Fruit fly (Drosophila melanogaster) whole organism, embryonic: ENCODE data around the gene CG10834.
A peak's percentile ranks its signal among the peaks of the same experiment; 100 is the strongest.

Experiments
- Ada2b ChIP-seq: fragments of 200-800 bp; sonication (Bioruptor generic); IDR thresholded peaks from 2 replicates; pipeline ENCODE4 v1.3.6; 2022; ENCODE audit warnings: missing biosample characterization, missing genetic modification characterization
- B-H1 ChIP-seq: fragments of 200-800 bp; sonication (Bioruptor generic); IDR thresholded peaks from 3 replicates; pipeline ENCODE4 v1.3.6; 2022; ENCODE audit warnings: missing biosample characterization, missing genetic modification characterization
- CG10366 ChIP-seq: fragments of 200-800 bp; sonication (Bioruptor generic); IDR thresholded peaks from 2 replicates; pipeline ENCODE4 v1.3.6; 2022; ENCODE audit warnings: missing biosample characterization, missing genetic modification characterization
- CG10979 ChIP-seq: fragments of 200-800 bp; sonication (Bioruptor generic); optimal IDR thresholded peaks from 2 replicates; lab custom pipeline; 2018; ENCODE audit warnings: missing biosample characterization, mild to moderate bottlenecking, missing genetic modification characterization, moderate library complexity
- CG17612 ChIP-seq: fragments of 200-800 bp; sonication (Bioruptor generic); IDR thresholded peaks from 2 replicates; pipeline ENCODE4 v1.3.6; 2022; ENCODE audit warnings: missing biosample characterization, missing genetic modification characterization
- CG1792 ChIP-seq: fragments of 200-800 bp; sonication (Bioruptor generic); optimal IDR thresholded peaks from 2 replicates; lab custom pipeline; 2016; ENCODE audit warnings: missing biosample characterization, missing genetic modification characterization
- CG2199 ChIP-seq: fragments of 200-800 bp; sonication (Bioruptor generic); IDR thresholded peaks from 3 replicates; pipeline ENCODE4 v1.3.6; 2022; ENCODE audit warnings: missing biosample characterization, missing genetic modification characterization
- CG30020 ChIP-seq: fragments of 200-800 bp; optimal IDR thresholded peaks from 2 replicates; lab custom pipeline; 2019; ENCODE audit warnings: missing biosample characterization, mild to moderate bottlenecking, missing genetic modification characterization, moderate library complexity
- CG31224 ChIP-seq: fragments of 200-800 bp; sonication (Bioruptor generic); IDR thresholded peaks from 2 replicates; pipeline ENCODE4 v1.3.6; 2022; ENCODE audit warnings: missing biosample characterization, missing genetic modification characterization
- CG4707 ChIP-seq: fragments of 200-800 bp; sonication (Bioruptor generic); optimal IDR thresholded peaks from 2 replicates; lab custom pipeline; 2018; ENCODE audit warnings: missing biosample characterization, mild to moderate bottlenecking, missing genetic modification characterization, moderate library complexity
- CG4820 ChIP-seq: fragments of 200-800 bp; sonication (Bioruptor generic); optimal IDR thresholded peaks from 3 replicates; lab custom pipeline; 2016; ENCODE audit warnings: missing biosample characterization, missing genetic modification characterization
- CG4854 ChIP-seq: fragments of 200-800 bp; sonication (Bioruptor generic); optimal IDR thresholded peaks from 2 replicates; lab custom pipeline; 2016; ENCODE audit warnings: missing biosample characterization, missing genetic modification characterization, inconsistent platforms
- CG7357 ChIP-seq: fragments of 200-800 bp; sonication (Bioruptor generic); IDR thresholded peaks from 3 replicates; pipeline ENCODE4 v1.3.6; 2022; ENCODE audit warnings: missing biosample characterization, missing genetic modification characterization
- CG7372 ChIP-seq: fragments of 200-800 bp; sonication (Bioruptor generic); IDR thresholded peaks from 2 replicates; pipeline ENCODE4 v1.3.6; 2022; ENCODE audit warnings: missing biosample characterization, missing genetic modification characterization
- CG7963 ChIP-seq: fragments of 200-800 bp; sonication (Bioruptor generic); IDR thresholded peaks from 3 replicates; pipeline ENCODE4 v1.3.6; 2022; ENCODE audit warnings: missing biosample characterization, missing genetic modification characterization; ENCODE audit not compliant: partially characterized antibody
- CG8089 ChIP-seq: fragments of 200-800 bp; sonication (Bioruptor generic); optimal IDR thresholded peaks from 3 replicates; lab custom pipeline; 2016; ENCODE audit warnings: missing biosample characterization, missing genetic modification characterization
- CG8290 ChIP-seq, 3 experiments: fragments of 200-800 bp; sonication (Bioruptor generic); optimal IDR thresholded peaks; 2 replicates each; lab custom pipeline; 2016 to 2019; ENCODE audit warnings: missing biosample characterization in 3 of 3, missing genetic modification characterization in 3 of 3, mild to moderate bottlenecking in 2 of 3, moderate library complexity in 1 of 3
- CG9609 ChIP-seq: fragments of 200-800 bp; sonication (Bioruptor generic); optimal IDR thresholded peaks from 3 replicates; lab custom pipeline; 2016; ENCODE audit warnings: missing biosample characterization, missing genetic modification characterization
- Dll ChIP-seq: fragments of 200-800 bp; sonication (Bioruptor generic); IDR thresholded peaks from 4 replicates; pipeline ENCODE4 v1.3.6; 2022; ENCODE audit warnings: missing biosample characterization, missing genetic modification characterization; ENCODE audit not compliant: partially characterized antibody
- Elba2 ChIP-seq: fragments of 200-800 bp; sonication (Bioruptor generic); optimal IDR thresholded peaks from 3 replicates; lab custom pipeline; 2016; ENCODE audit warnings: missing biosample characterization, missing genetic modification characterization
- Fer1 ChIP-seq: fragments of 200-800 bp; sonication (Bioruptor generic); optimal IDR thresholded peaks from 2 replicates; lab custom pipeline; 2017; ENCODE audit warnings: missing biosample characterization, mild to moderate bottlenecking, missing genetic modification characterization
- Hmr ChIP-seq: fragments of 200-800 bp; sonication (Bioruptor generic); optimal IDR thresholded peaks from 3 replicates; lab custom pipeline; 2017; ENCODE audit warnings: mild to moderate bottlenecking, missing biosample characterization, missing genetic modification reagents, missing genetic modification characterization
- Meics ChIP-seq: fragments of 200-800 bp; sonication (Bioruptor generic); optimal IDR thresholded peaks from 2 replicates; lab custom pipeline; 2017; ENCODE audit warnings: missing biosample characterization, mild to moderate bottlenecking, missing genetic modification characterization
- Nf-YC ChIP-seq: fragments of 200-800 bp; optimal IDR thresholded peaks from 3 replicates; lab custom pipeline; 2019; ENCODE audit warnings: missing biosample characterization, mild to moderate bottlenecking, missing genetic modification characterization, moderate library complexity
- NfI ChIP-seq: fragments of 200-800 bp; sonication (Bioruptor generic); optimal IDR thresholded peaks from 3 replicates; lab custom pipeline; 2018; ENCODE audit warnings: missing biosample characterization, mild to moderate bottlenecking, missing genetic modification characterization, moderate library complexity
- Six4 ChIP-seq: fragments of 200-800 bp; sonication (Bioruptor generic); optimal IDR thresholded peaks from 2 replicates; lab custom pipeline; 2016; ENCODE audit warnings: missing biosample characterization, missing genetic modification characterization
- ato ChIP-seq: fragments of 200-800 bp; sonication (Bioruptor generic); IDR thresholded peaks from 2 replicates; pipeline ENCODE4 v1.3.6; 2022; ENCODE audit warnings: missing biosample characterization, missing genetic modification characterization; ENCODE audit not compliant: partially characterized antibody
- croc ChIP-seq: fragments of 200-800 bp; sonication (Bioruptor generic); conservative IDR thresholded peaks from 3 replicates; pipeline ENCODE4 v1.3.6; 2022; ENCODE audit warnings: missing biosample characterization, missing genetic modification characterization
- cwo ChIP-seq: fragments of 200-800 bp; sonication (Bioruptor generic); optimal IDR thresholded peaks from 3 replicates; lab custom pipeline; 2017; ENCODE audit warnings: missing biosample characterization, missing genetic modification characterization, mild to moderate bottlenecking, moderate library complexity, missing genetic modification reagents
- emc ChIP-seq: fragments of 200-800 bp; sonication (Bioruptor generic); optimal IDR thresholded peaks from 2 replicates; lab custom pipeline; 2016; ENCODE audit warnings: missing biosample characterization, missing genetic modification characterization
- fd96Cb ChIP-seq: fragments of 200-800 bp; sonication (Bioruptor generic); optimal IDR thresholded peaks from 2 replicates; lab custom pipeline; 2018; ENCODE audit warnings: missing biosample characterization, mild to moderate bottlenecking, missing genetic modification characterization, moderate library complexity
- ftz-f1 ChIP-seq: fragments of 200-800 bp; sonication (Bioruptor generic); optimal IDR thresholded peaks from 2 replicates; lab custom pipeline; 2016; ENCODE audit warnings: missing biosample characterization, missing genetic modification characterization
- gsb ChIP-seq: fragments of 200-800 bp; sonication (Bioruptor generic); IDR thresholded peaks from 2 replicates; pipeline ENCODE4 v1.3.6; 2022; ENCODE audit warnings: missing biosample characterization, missing genetic modification characterization
- ind ChIP-seq: fragments of 200-800 bp; sonication (Bioruptor generic); optimal IDR thresholded peaks from 3 replicates; lab custom pipeline; 2016; ENCODE audit warnings: missing biosample characterization, missing genetic modification characterization
- insv ChIP-seq, 2 experiments: fragments of 200-800 bp; sonication (Bioruptor generic); optimal IDR thresholded peaks; 3 replicates each; lab custom pipeline; 2016 to 2018; ENCODE audit warnings: missing biosample characterization in 2 of 2, missing genetic modification characterization in 2 of 2
- klu ChIP-seq: fragments of 200-800 bp; sonication (Bioruptor generic); IDR thresholded peaks from 2 replicates; pipeline ENCODE4 v1.3.6; 2022; ENCODE audit warnings: missing biosample characterization, missing genetic modification characterization
- lov ChIP-seq, 2 experiments: fragments of 200-800 bp in 1 of 2; fragments of >200 bp in 1 of 2; sonication (Bioruptor generic) in 1 of 2; IDR thresholded peaks in 1 of 2; optimal IDR thresholded peaks in 1 of 2; 2 replicates in 1 of 2; 3 replicates in 1 of 2; pipeline versions ENCODE4 v1.3.6 to Lab custom; 2017 to 2022; ENCODE audit warnings: missing biosample characterization in 1 of 2, missing genetic modification characterization in 1 of 2
- pan ChIP-seq, 4 experiments: fragments of >200 bp in 3 of 4; fragments of 200-800 bp in 1 of 4; sonication (Bioruptor generic) in 1 of 4; optimal IDR thresholded peaks in 3 of 4; IDR thresholded peaks in 1 of 4; 2 replicates each; pipeline versions ENCODE4 v1.3.6 to Lab custom; 2017 to 2022; ENCODE audit warnings: missing biosample characterization in 2 of 4, missing genetic modification characterization in 2 of 4, mixed read lengths in 1 of 4
- row ChIP-seq: fragments of 200-800 bp; sonication (Bioruptor generic); IDR thresholded peaks from 3 replicates; pipeline ENCODE4 v1.3.6; 2022; ENCODE audit warnings: missing biosample characterization, missing genetic modification characterization
- salm ChIP-seq: fragments of 200-800 bp; sonication (Bioruptor generic); optimal IDR thresholded peaks from 2 replicates; lab custom pipeline; 2018; ENCODE audit warnings: missing biosample characterization, mild to moderate bottlenecking, missing genetic modification characterization
- sd ChIP-seq: fragments of 200-800 bp; sonication (Bioruptor generic); optimal IDR thresholded peaks from 3 replicates; lab custom pipeline; 2018; ENCODE audit warnings: missing biosample characterization, mild to moderate bottlenecking, missing genetic modification characterization, moderate library complexity
- sna ChIP-seq: fragments of 200-800 bp; sonication (Bioruptor generic); IDR thresholded peaks from 2 replicates; pipeline ENCODE4 v1.3.6; 2022; ENCODE audit warnings: missing biosample characterization, missing genetic modification characterization; ENCODE audit not compliant: partially characterized antibody
- ssp ChIP-seq: fragments of 200-800 bp; sonication (Bioruptor generic); IDR thresholded peaks from 2 replicates; pipeline ENCODE4 v1.3.6; 2022; ENCODE audit warnings: missing biosample characterization, missing genetic modification characterization
- sug ChIP-seq: fragments of 200-800 bp; optimal IDR thresholded peaks from 2 replicates; lab custom pipeline; 2019; ENCODE audit warnings: missing biosample characterization, mild to moderate bottlenecking, missing genetic modification characterization, moderate library complexity
- trem ChIP-seq: fragments of 200-800 bp; optimal IDR thresholded peaks from 3 replicates; lab custom pipeline; 2019; ENCODE audit warnings: missing biosample characterization, mild to moderate bottlenecking, missing genetic modification characterization, moderate library complexity
- wek ChIP-seq: fragments of 200-800 bp; sonication (Bioruptor generic); optimal IDR thresholded peaks from 3 replicates; lab custom pipeline; 2018; ENCODE audit warnings: missing biosample characterization, mild to moderate bottlenecking, missing genetic modification characterization, moderate library complexity
- zen ChIP-seq: fragments of 200-800 bp; sonication (Bioruptor generic); optimal IDR thresholded peaks from 3 replicates; lab custom pipeline; 2018; ENCODE audit warnings: missing biosample characterization, mild to moderate bottlenecking, missing genetic modification characterization, moderate library complexity
- zfh1 ChIP-seq: fragments of 200-800 bp; sonication (Bioruptor generic); IDR thresholded peaks from 3 replicates; pipeline ENCODE4 v1.3.6; 2022; ENCODE audit warnings: missing biosample characterization, missing genetic modification characterization
- zfh2 ChIP-seq: fragments of 200-800 bp; sonication (Bioruptor generic); optimal IDR thresholded peaks from 2 replicates; lab custom pipeline; 2016; ENCODE audit warnings: missing biosample characterization, missing genetic modification characterization

The CG10834 gene

dm6 chr2L:22132984-22133383, 25.9 kb upstream of the CG10834 start (continued):
- TF ChIP-seq ind (GFP tag; lab: Kevin White, UChicago) (no peak), Six4 (no peak), Meics (GFP tag; lab: Kevin White, UChicago) (peak; percentile 83), CG4854 (no peak), CG30020 (tag; lab: Kevin White, UChicago) (peak; percentile 76), gsb (GFP tag; lab: Robert Waterston, UW) (no peak), CG7963 (GFP tag; lab: Robert Waterston, UW) (no peak), Nf-YC (tag; lab: Kevin White, UChicago) (no peak), CG4707 (GFP tag; lab: Kevin White, UChicago) (no peak), sd (tag; lab: Kevin White, UChicago) (no peak), CG9609 (GFP tag; lab: Kevin White, UChicago) (no peak), salm (tag; lab: Kevin White, UChicago) (no peak), CG2199 (0 out of 3 replicates have a peak, but pooled peaks have one; percentile 11), CG31224 (no peak), zfh2 (GFP tag; lab: Kevin White, UChicago) (no peak), cwo (no peak), sna (GFP tag; lab: Robert Waterston, UW) (no peak), CG4820 (no peak), Elba2 (GFP tag; lab: Kevin White, UChicago) (peak; percentile 80), Fer1 (GFP tag; lab: Kevin White, UChicago) (no peak), zfh1 (GFP tag; lab: Robert Waterston, UW) (no peak), klu (GFP tag; lab: Robert Waterston, UW) (no peak), CG8089 (GFP tag; lab: Kevin White, UChicago) (no peak), lov (optimal IDR thresholded peaks at IDR 0.05; lab: Kevin White, UChicago) (no peak), lov (GFP tag; IDR thresholded peaks at IDR 0.05; lab: Robert Waterston, UW) (no peak), Hmr (GFP tag; lab: Kevin White, UChicago) (no peak), CG17612 (GFP tag; lab: Robert Waterston, UW) (no peak), CG7372 (GFP tag; lab: Robert Waterston, UW) (no peak), wek (GFP tag; lab: Kevin White, UChicago) (peak; percentile 77), pan (optimal IDR thresholded peaks at IDR 0.05; lab: Kevin White, UChicago) (no peak), pan (GFP tag; optimal IDR thresholded peaks at IDR 0.05 in 1 of 2, IDR thresholded peaks at IDR 0.05 in 1 of 2) (no peak), fd96Cb (tag; lab: Kevin White, UChicago) (no peak), CG1792 (GFP tag; lab: Kevin White, UChicago) (no peak)

dm6 chr2L:22131171-22131675, 24.1 kb upstream of the CG10834 start, which contains the start of gene CG42748:
Gene CG42748 (plus strand): TSS chr2L:22131221.
- TF ChIP-seq CG10366 (GFP tag; lab: Robert Waterston, UW) (no peak), trem (tag; lab: Kevin White, UChicago) (peak; percentile 14), row (peak; percentile 74), ato (GFP tag; lab: Robert Waterston, UW) (no peak), Ada2b (GFP tag; lab: Robert Waterston, UW) (peak; percentile 45), zen (peak; percentile 12), croc (GFP tag; lab: Robert Waterston, UW) (peak; percentile 20; the same call in 2 of the 3 replicates), Elba2 (GFP tag; lab: Kevin White, UChicago) (peak; percentile 93), insv (GFP tag; optimal IDR thresholded peaks at IDR 0.05; lab: Kevin White, UChicago) (peak in 1 of 2 experiments; percentile 86), ssp (GFP tag; lab: Robert Waterston, UW) (peak; percentile 89), ftz-f1 (GFP tag; lab: Kevin White, UChicago) (no peak), emc (GFP tag; lab: Kevin White, UChicago) (no peak), NfI (GFP tag; lab: Kevin White, UChicago) (peak; percentile 13), CG7357 (GFP tag; lab: Robert Waterston, UW) (peak; percentile 82), CG10979 (tag; lab: Kevin White, UChicago) (no peak), ind (GFP tag; lab: Kevin White, UChicago) (peak; percentile 28), sna (GFP tag; lab: Robert Waterston, UW) (peak; percentile 57; the same call in 1 of the 2 replicates), B-H1 (no peak), CG8290 (GFP tag; optimal IDR thresholded peaks at IDR 0.05; lab: Kevin White, UChicago) (no peak), CG8290 (tag; optimal IDR thresholded peaks at IDR 0.05; lab: Kevin White, UChicago) (peak in 1 of 2 experiments; percentile 55), Dll (GFP tag; lab: Robert Waterston, UW) (0 out of 4 replicates have a peak, but pooled peaks have one; percentile 36), sug (tag; lab: Kevin White, UChicago) (peak; percentile 59)
